Worm (Caenorhabditis elegans): ENCODE results near the gene gei-15.
A peak's percentile ranks its signal among the peaks of the same experiment; 100 is the strongest.

- no peak for TF ChIP-seq ama-1 (optimal IDR thresholded peaks at IDR 0.05)
- no peak for TF ChIP-seq fkh-4 (tag; optimal IDR thresholded peaks at IDR 0.05; ENCODE audit: borderline replicate concordance)
- TF ChIP-seq ceh-8 (GFP tag; optimal IDR thresholded peaks at IDR 0.05), result no peak
- TF ChIP-seq lsy-2 (tag; optimal IDR thresholded peaks at IDR 0.05), result no peak
- no peak for TF ChIP-seq unc-130 (tag; optimal IDR thresholded peaks at IDR 0.05)
- no peak for TF ChIP-seq nhr-12 (tag; optimal IDR thresholded peaks at IDR 0.05)
- peak; percentile 73 for TF ChIP-seq dsc-1 (tag; optimal IDR thresholded peaks at IDR 0.05)
- TF ChIP-seq nhr-84 (tag; optimal IDR thresholded peaks at IDR 0.05), result no peak
- TF ChIP-seq pqm-1 (tag; optimal IDR thresholded peaks at IDR 0.05), result no peak
- no peak for TF ChIP-seq nhr-11 (tag; optimal IDR thresholded peaks at IDR 0.05)
- no peak for TF ChIP-seq ceh-82 (tag; optimal IDR thresholded peaks at IDR 0.05)
- TF ChIP-seq elt-3 (tag; optimal IDR thresholded peaks at IDR 0.05), result no peak
- no peak for TF ChIP-seq lin-39 (tag; optimal IDR thresholded peaks at IDR 0.05)
- no peak for TF ChIP-seq sox-4 (tag; optimal IDR thresholded peaks at IDR 0.05)
Observed at ce11 chrX:6805427-6805826, 17.6 kb downstream of the gei-15 start.
